Fruit fly (Drosophila melanogaster): ENCODE data around the gene fz2.

The fz2 gene

dm6 chr3L:19091423-19092124, 143.6 kb downstream of the fz2 start (continued):
- TF ChIP-seq gem (tag; optimal IDR thresholded peaks at IDR 0.05), result no peak
- no peak for TF ChIP-seq CG31441 (GFP tag; IDR thresholded peaks at IDR 0.05)
- TF ChIP-seq Oaz (GFP tag; IDR thresholded peaks at IDR 0.05), result no peak
- no peak for TF ChIP-seq lilli (GFP tag; optimal IDR thresholded peaks at IDR 0.05)
- no peak for TF ChIP-seq CG6813 (GFP tag; optimal IDR thresholded peaks at IDR 0.05)
- TF ChIP-seq E2f1 (GFP tag; IDR thresholded peaks at IDR 0.05), result no peak
- TF ChIP-seq CG4617 (GFP tag; optimal IDR thresholded peaks at IDR 0.05; ENCODE audit: borderline replicate concordance), result no peak
- TF ChIP-seq jigr1 (GFP tag; IDR thresholded peaks at IDR 0.05), result no peak
- no peak for TF ChIP-seq CG8388 (GFP tag; optimal IDR thresholded peaks at IDR 0.05)
- no peak for TF ChIP-seq Kr (GFP tag; optimal IDR thresholded peaks at IDR 0.05)
- TF ChIP-seq Scr (GFP tag; IDR thresholded peaks at IDR 0.05; ENCODE audit: partially characterized antibody), result no peak
- no peak for TF ChIP-seq bsh (GFP tag; optimal IDR thresholded peaks at IDR 0.05)
- TF ChIP-seq CG42726 (GFP tag; IDR thresholded peaks at IDR 0.05; ENCODE audit: partially characterized antibody), result no peak
- TF ChIP-seq Doc2 (GFP tag; IDR thresholded peaks at IDR 0.05), result no peak
- TF ChIP-seq E2f2 (GFP tag; IDR thresholded peaks at IDR 0.05), result no peak
- no peak for TF ChIP-seq CTCF (GFP tag; optimal IDR thresholded peaks at IDR 0.05)
- peak; percentile 37 for TF ChIP-seq CG4328 (GFP tag; optimal IDR thresholded peaks at IDR 0.05)
- TF ChIP-seq CG16813 (GFP tag; IDR thresholded peaks at IDR 0.05; ENCODE audit: partially characterized antibody), result no peak
- TF ChIP-seq CG6254 (GFP tag; optimal IDR thresholded peaks at IDR 0.05), result no peak
- no peak for TF ChIP-seq CG7271 (tag; optimal IDR thresholded peaks at IDR 0.05)
- peak; percentile 54; the same call in 1 of the 2 replicates for TF ChIP-seq seq (GFP tag; IDR thresholded peaks at IDR 0.05)
- no peak for TF ChIP-seq cas (GFP tag; IDR thresholded peaks at IDR 0.05)
- TF ChIP-seq stwl (tag; optimal IDR thresholded peaks at IDR 0.05), result no peak
- no peak for TF ChIP-seq CG2129 (GFP tag; IDR thresholded peaks at IDR 0.05; ENCODE audit: partially characterized antibody)
- TF ChIP-seq hbn (GFP tag; IDR thresholded peaks at IDR 0.05; ENCODE audit: partially characterized antibody), result 0 out of 2 replicates have a peak, but pooled peaks have one; percentile 30
- TF ChIP-seq chn (GFP tag; optimal IDR thresholded peaks at IDR 0.05), result no peak
- no peak for TF ChIP-seq corto (GFP tag; optimal IDR thresholded peaks at IDR 0.05)
- TF ChIP-seq CG9817 (tag; optimal IDR thresholded peaks at IDR 0.05), result no peak
- 0 out of 3 replicates have a peak, but pooled peaks have one; percentile 27 for TF ChIP-seq CG11093 (GFP tag; IDR thresholded peaks at IDR 0.05)
- no peak for TF ChIP-seq ind (GFP tag; optimal IDR thresholded peaks at IDR 0.05)
- TF ChIP-seq pzg (GFP tag; optimal IDR thresholded peaks at IDR 0.05), result peak; percentile 10
- TF ChIP-seq slbo (GFP tag; IDR thresholded peaks at IDR 0.05), result no peak
- TF ChIP-seq nerfin-1 (tag; optimal IDR thresholded peaks at IDR 0.05), result no peak
- TF ChIP-seq bigmax (GFP tag; optimal IDR thresholded peaks at IDR 0.05), result no peak
- no peak for TF ChIP-seq CG13123 (GFP tag; optimal IDR thresholded peaks at IDR 0.05)
- TF ChIP-seq CG11723 (GFP tag; optimal IDR thresholded peaks at IDR 0.05), result no peak
- TF ChIP-seq Fer1 (GFP tag; optimal IDR thresholded peaks at IDR 0.05), result peak; percentile 14
- TF ChIP-seq vfl (GFP tag; optimal IDR thresholded peaks at IDR 0.05), result no peak
- TF ChIP-seq CG9876 (GFP tag; optimal IDR thresholded peaks at IDR 0.05), result no peak
- TF ChIP-seq pho (GFP tag; optimal IDR thresholded peaks at IDR 0.05), result no peak
- no peak for TF ChIP-seq fd64A (GFP tag; optimal IDR thresholded peaks at IDR 0.05)
- no peak for TF ChIP-seq her (GFP tag; optimal IDR thresholded peaks at IDR 0.05)
- TF ChIP-seq ken (GFP tag; IDR thresholded peaks at IDR 0.05), result 0 out of 3 replicates have a peak, but pooled peaks have one; percentile 25
- no peak for TF ChIP-seq Asciz (GFP tag; optimal IDR thresholded peaks at IDR 0.05)
- no peak for TF ChIP-seq CG2678 (tag; optimal IDR thresholded peaks at IDR 0.05)
- TF ChIP-seq CG12236 (GFP tag; optimal IDR thresholded peaks at IDR 0.05), result no peak
- TF ChIP-seq hth (optimal IDR thresholded peaks at IDR 0.05), result no peak
- no peak for TF ChIP-seq CG8290 (GFP tag; optimal IDR thresholded peaks at IDR 0.05)
- TF ChIP-seq CG8290 (tag; optimal IDR thresholded peaks at IDR 0.05), result peak in 1 of 2 experiments; percentile 58
- no peak for TF ChIP-seq CG11085 (GFP tag; IDR thresholded peaks at IDR 0.05)
- TF ChIP-seq Rx (GFP tag; IDR thresholded peaks at IDR 0.05), result no peak
